Fruit fly (Drosophila melanogaster): ENCODE data around the gene CG18641.

Gene CG18641

DNA sequence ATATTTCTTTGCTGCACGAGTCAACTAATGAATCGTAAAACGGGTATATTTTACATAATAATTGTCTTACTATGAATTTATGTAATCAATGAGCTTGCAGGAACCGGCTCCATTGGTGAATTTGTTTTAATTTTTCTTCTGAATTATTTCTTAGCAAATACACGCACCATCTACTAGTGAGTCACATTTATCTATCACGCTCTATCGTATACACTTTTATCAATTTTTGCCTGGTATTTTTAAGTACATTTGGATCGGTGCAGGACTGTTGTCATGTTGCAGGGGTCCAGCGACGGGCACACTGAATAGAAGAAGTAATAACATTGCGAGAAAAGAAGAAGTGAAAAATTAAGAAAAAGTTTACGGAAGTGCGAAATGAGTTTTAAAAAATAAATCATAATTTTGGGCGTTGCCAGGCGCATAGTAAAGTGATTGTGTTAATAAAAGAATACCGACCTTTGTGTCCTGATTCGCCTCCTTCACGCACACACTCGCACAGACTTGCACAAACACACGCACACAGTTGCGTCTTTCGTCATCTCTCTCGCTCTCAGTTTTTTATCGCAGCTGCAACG, 50.0 kb downstream of the CG18641 start, which contains the start of the genes Rab5 and Axud1 (continued):
- TF ChIP-seq gce (GFP tag; IDR thresholded peaks at IDR 0.05) = no peak
- TF ChIP-seq gcm (GFP tag; optimal IDR thresholded peaks at IDR 0.05) = no peak
- TF ChIP-seq E2f1 (GFP tag; IDR thresholded peaks at IDR 0.05) = peak; percentile 21; the same call in 1 of the 2 replicates
- TF ChIP-seq lola (GFP tag; optimal IDR thresholded peaks at IDR 0.05) = no peak
- peak; percentile 90 for TF ChIP-seq cg (GFP tag; optimal IDR thresholded peaks at IDR 0.05)
- peak; percentile 92 for TF ChIP-seq CG4617 (GFP tag; optimal IDR thresholded peaks at IDR 0.05; ENCODE audit: borderline replicate concordance)
- no peak for TF ChIP-seq CG6813 (GFP tag; optimal IDR thresholded peaks at IDR 0.05)
- no peak for TF ChIP-seq Hr3 (GFP tag; optimal IDR thresholded peaks at IDR 0.05)
- peak; percentile 53 for TF ChIP-seq Hmr (GFP tag; optimal IDR thresholded peaks at IDR 0.05)
- no peak for TF ChIP-seq CG18619 (GFP tag; optimal IDR thresholded peaks at IDR 0.05)
- no peak for TF ChIP-seq CG8359 (GFP tag; optimal IDR thresholded peaks at IDR 0.05; ENCODE audit: borderline replicate concordance)
- TF ChIP-seq ewg (GFP tag; optimal IDR thresholded peaks at IDR 0.05) = no peak
- TF ChIP-seq CG6254 (GFP tag; optimal IDR thresholded peaks at IDR 0.05) = no peak
- TF ChIP-seq CG12236 (GFP tag; optimal IDR thresholded peaks at IDR 0.05) = no peak
- TF ChIP-seq CG4820 (GFP tag; optimal IDR thresholded peaks at IDR 0.05) = no peak
- no peak for TF ChIP-seq sna (GFP tag; IDR thresholded peaks at IDR 0.05; ENCODE audit: partially characterized antibody)
- no peak for TF ChIP-seq tap (tag; optimal IDR thresholded peaks at IDR 0.05)
- TF ChIP-seq CG10321 (GFP tag; IDR thresholded peaks at IDR 0.05) = peak; percentile 32; the same call in 1 of the 2 replicates
- TF ChIP-seq CG11560 (tag; IDR thresholded peaks at IDR 0.05) = no peak
- TF ChIP-seq CG15011 (GFP tag; optimal IDR thresholded peaks at IDR 0.05) = no peak
- TF ChIP-seq tll (GFP tag; optimal IDR thresholded peaks at IDR 0.05) = no peak
- no peak for TF ChIP-seq CG14667 (GFP tag; IDR thresholded peaks at IDR 0.05)
- no peak for TF ChIP-seq CG34376 (GFP tag; optimal IDR thresholded peaks at IDR 0.05)
- TF ChIP-seq ato (GFP tag; IDR thresholded peaks at IDR 0.05; ENCODE audit: partially characterized antibody) = no peak
- TF ChIP-seq kay (GFP tag; optimal IDR thresholded peaks at IDR 0.05) = peak; percentile 97
- TF ChIP-seq hkb (optimal IDR thresholded peaks at IDR 0.05) = no peak
- TF ChIP-seq hkb (GFP tag; IDR thresholded peaks at IDR 0.05) = no peak; the same call in 1 of the 2 replicates
- TF ChIP-seq NFAT (GFP tag; IDR thresholded peaks at IDR 0.05) = no peak
- no peak for TF ChIP-seq ttk (GFP tag; IDR thresholded peaks at IDR 0.05)
- no peak for TF ChIP-seq CG12104 (GFP tag; optimal IDR thresholded peaks at IDR 0.05)
- no peak; the same call in 2 of the 3 replicates for TF ChIP-seq so (GFP tag; IDR thresholded peaks at IDR 0.05)
- no peak for TF ChIP-seq CG3407 (GFP tag; optimal IDR thresholded peaks at IDR 0.05)
- TF ChIP-seq row (GFP tag; IDR thresholded peaks at IDR 0.05) = peak; percentile 25; the same call in 2 of the 3 replicates
- TF ChIP-seq CG1602 (GFP tag; optimal IDR thresholded peaks at IDR 0.05) = no peak
- peak; percentile 17 for TF ChIP-seq stwl (tag; optimal IDR thresholded peaks at IDR 0.05)
- no peak for TF ChIP-seq Six4 (GFP tag; optimal IDR thresholded peaks at IDR 0.05)
- TF ChIP-seq Max (GFP tag; optimal IDR thresholded peaks at IDR 0.05) = no peak
- TF ChIP-seq CG2712 (tag; optimal IDR thresholded peaks at IDR 0.05) = peak; percentile 61
- TF ChIP-seq Hey (tag; optimal IDR thresholded peaks at IDR 0.05) = no peak
- no peak for TF ChIP-seq CG1647 (GFP tag; optimal IDR thresholded peaks at IDR 0.05)
- TF ChIP-seq Tbp (GFP tag; optimal IDR thresholded peaks at IDR 0.05) = peak; percentile 74
- TF ChIP-seq Lpt (GFP tag; optimal IDR thresholded peaks at IDR 0.05) = no peak
- no peak for TF ChIP-seq CG15269 (tag; optimal IDR thresholded peaks at IDR 0.05)
- TF ChIP-seq Deaf1 (tag; optimal IDR thresholded peaks at IDR 0.05) = no peak
- TF ChIP-seq CG5245 (GFP tag; optimal IDR thresholded peaks at IDR 0.05) = no peak
- no peak for TF ChIP-seq CG31224 (GFP tag; IDR thresholded peaks at IDR 0.05)
- peak; percentile 82 for TF ChIP-seq pzg (GFP tag; optimal IDR thresholded peaks at IDR 0.05)
- no peak for TF ChIP-seq Sox102F (GFP tag; optimal IDR thresholded peaks at IDR 0.05)
- TF ChIP-seq gcm2 (GFP tag; optimal IDR thresholded peaks at IDR 0.05) = no peak
- no peak for TF ChIP-seq CG6689 (GFP tag; IDR thresholded peaks at IDR 0.05)

All from whole organism, embryonic.